Worm (Caenorhabditis elegans): Measurements from ENCODE around the gene Y39H10B.3.

Y39H10B.3 gene

ce11 chrV:3647862-3648261, 22.7 kb upstream of the Y39H10B.3 start, which contains the start of gene F59B1.10:
Gene F59B1.10, minus strand, starts transcription at chrV:3647962.
- no peak for TF ChIP-seq elt-1 (tag; optimal IDR thresholded peaks at IDR 0.05)
- no peak for TF ChIP-seq nhr-28 (tag; optimal IDR thresholded peaks at IDR 0.05)
- no peak for TF ChIP-seq ceh-82 (tag; optimal IDR thresholded peaks at IDR 0.05)
- TF ChIP-seq ceh-9 (tag; optimal IDR thresholded peaks at IDR 0.05): no peak
- TF ChIP-seq lin-39 (tag; optimal IDR thresholded peaks at IDR 0.05): no peak
- TF ChIP-seq daf-12 (tag; optimal IDR thresholded peaks at IDR 0.05): no peak
- TF ChIP-seq nhr-67 (tag; optimal IDR thresholded peaks at IDR 0.05): no peak
- TF ChIP-seq egl-5 (tag; optimal IDR thresholded peaks at IDR 0.05): no peak
- TF ChIP-seq ama-1 (optimal IDR thresholded peaks at IDR 0.05): no peak

- TF ChIP-seq nhr-23 (tag; optimal IDR thresholded peaks at IDR 0.05): no peak
- TF ChIP-seq ceh-28 (tag; optimal IDR thresholded peaks at IDR 0.05): no peak
- no peak for TF ChIP-seq pqm-1 (tag; optimal IDR thresholded peaks at IDR 0.05)
- TF ChIP-seq nhr-11 (tag; optimal IDR thresholded peaks at IDR 0.05): no peak
- TF ChIP-seq nfya-1 (tag; optimal IDR thresholded peaks at IDR 0.05; ENCODE audit: insufficient read depth): no peak
- TF ChIP-seq zag-1 (tag; optimal IDR thresholded peaks at IDR 0.05): no peak
- TF ChIP-seq ceh-16 (tag; optimal IDR thresholded peaks at IDR 0.05): no peak
- no peak for TF ChIP-seq elt-1 (tag; optimal IDR thresholded peaks at IDR 0.05)
- no peak for TF ChIP-seq nhr-67 (tag; optimal IDR thresholded peaks at IDR 0.05)
- no peak for TF ChIP-seq unc-62 (GFP tag; optimal IDR thresholded peaks at IDR 0.05)
- TF ChIP-seq egl-27 (tag; optimal IDR thresholded peaks at IDR 0.05): no peak
- TF ChIP-seq lin-39 (tag; optimal IDR thresholded peaks at IDR 0.05): no peak
- TF ChIP-seq fkh-2 (tag; optimal IDR thresholded peaks at IDR 0.05): no peak
- TF ChIP-seq egl-5 (tag; optimal IDR thresholded peaks at IDR 0.05): no peak
- no peak for TF ChIP-seq ceh-82 (tag; optimal IDR thresholded peaks at IDR 0.05)
- TF ChIP-seq aly-2 (tag; optimal IDR thresholded peaks at IDR 0.05): no peak
- TF ChIP-seq lin-15B (tag; optimal IDR thresholded peaks at IDR 0.05): no peak
- no peak for TF ChIP-seq ama-1 (optimal IDR thresholded peaks at IDR 0.05)
Observed at ce11 chrV:3649473-3649872, 21.1 kb upstream of the Y39H10B.3 start, which contains the start of gene str-114. Gene str-114, plus strand, starts transcription at chrV:3649773.

- TF ChIP-seq snpc-4 (tag; optimal IDR thresholded peaks at IDR 0.05) (no peak), lsy-12 (tag; optimal IDR thresholded peaks at IDR 0.05) (no peak), egl-27 (tag; optimal IDR thresholded peaks at IDR 0.05) (no peak), ceh-28 (tag; optimal IDR thresholded peaks at IDR 0.05) (no peak), fos-1 (tag; optimal IDR thresholded peaks at IDR 0.05) (no peak), elt-2 (tag; optimal IDR thresholded peaks at IDR 0.05) (no peak), nhr-23 (tag; optimal IDR thresholded peaks at IDR 0.05) (no peak), skn-1 (tag; optimal IDR thresholded peaks at IDR 0.05) (no peak), nhr-25 (tag; optimal IDR thresholded peaks at IDR 0.05) (no peak), hmg-11 (tag; optimal IDR thresholded peaks at IDR 0.05) (no peak), pha-4 (tag; optimal IDR thresholded peaks at IDR 0.05) (no peak), nhr-237 (tag; optimal IDR thresholded peaks at IDR 0.05) (no peak), unc-39 (tag; optimal IDR thresholded peaks at IDR 0.05) (no peak), pqm-1 (tag; optimal IDR thresholded peaks at IDR 0.05) (no peak), ama-1 (optimal IDR thresholded peaks at IDR 0.05) (no peak), elt-1 (tag; optimal IDR thresholded peaks at IDR 0.05) (no peak), jun-1 (tag; optimal IDR thresholded peaks at IDR 0.05) (no peak), tbx-2 (tag; optimal IDR thresholded peaks at IDR 0.05) (no peak)
Observed at ce11 chrV:3659472-3659871, 11.1 kb upstream of the Y39H10B.3 start, which contains the start of gene acr-23. Gene acr-23, minus strand, starts transcription at chrV:3659572.

- TF ChIP-seq nhr-76 (tag; optimal IDR thresholded peaks at IDR 0.05) (no peak), nhr-43 (tag; optimal IDR thresholded peaks at IDR 0.05; ENCODE audit: poor library complexity, severe bottlenecking) (no peak)
Observed at ce11 chrV:3666887-3667286, 3.7 kb upstream of the Y39H10B.3 start, which contains the start of gene str-113. Gene str-113, minus strand, starts transcription at chrV:3666987.

- TF ChIP-seq jun-1 (tag; optimal IDR thresholded peaks at IDR 0.05) (no peak), snpc-4 (tag; optimal IDR thresholded peaks at IDR 0.05) (no peak), lin-15B (tag; optimal IDR thresholded peaks at IDR 0.05) (no peak)
Observed at ce11 chrV:3668464-3668863, 2.1 kb upstream of the Y39H10B.3 start, which contains the start of gene Y39H10B.2. Gene Y39H10B.2, plus strand, starts transcription at chrV:3668764.

Data from whole organism, L3 larva.